Fruit fly (Drosophila melanogaster): ENCODE measurements around the gene Bgb.

Bgb gene

DNA sequence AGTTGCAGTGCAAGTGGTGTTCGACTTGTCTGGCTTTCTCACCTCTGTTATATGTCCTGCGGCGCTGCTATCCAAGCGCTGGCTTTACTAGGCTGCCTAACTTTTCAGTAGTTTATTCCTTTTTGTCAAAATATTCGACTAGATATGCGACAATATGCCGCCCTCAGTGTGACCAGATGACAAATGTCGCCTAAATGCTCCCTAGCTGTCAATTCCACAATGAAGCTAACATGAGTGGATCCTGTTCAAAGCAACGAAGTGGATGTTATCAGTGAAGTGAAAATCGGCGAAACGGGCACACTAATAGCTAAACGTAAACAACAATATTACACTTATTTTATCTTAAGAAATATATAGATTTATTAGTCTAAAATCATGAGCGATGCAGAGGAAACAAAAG, 25.4 kb downstream of the Bgb start, which contains the start of the genes Srrm234 and CG7974:
Srrm234 (minus strand) TSS at position 189 of the 400 bp plus-strand sequence.
CG7974 (plus strand) TSS at position 263 of the 400 bp plus-strand sequence.
- TF ChIP-seq CG10631 (GFP tag; optimal IDR thresholded peaks at IDR 0.05) (no peak), cyc (GFP tag; optimal IDR thresholded peaks at IDR 0.05) (no peak), vri (GFP tag; optimal IDR thresholded peaks at IDR 0.05) (no peak), achi (GFP tag; optimal IDR thresholded peaks at IDR 0.05) (peak; percentile 93), CG34406 (GFP tag; optimal IDR thresholded peaks at IDR 0.05) (no peak)

DNA sequence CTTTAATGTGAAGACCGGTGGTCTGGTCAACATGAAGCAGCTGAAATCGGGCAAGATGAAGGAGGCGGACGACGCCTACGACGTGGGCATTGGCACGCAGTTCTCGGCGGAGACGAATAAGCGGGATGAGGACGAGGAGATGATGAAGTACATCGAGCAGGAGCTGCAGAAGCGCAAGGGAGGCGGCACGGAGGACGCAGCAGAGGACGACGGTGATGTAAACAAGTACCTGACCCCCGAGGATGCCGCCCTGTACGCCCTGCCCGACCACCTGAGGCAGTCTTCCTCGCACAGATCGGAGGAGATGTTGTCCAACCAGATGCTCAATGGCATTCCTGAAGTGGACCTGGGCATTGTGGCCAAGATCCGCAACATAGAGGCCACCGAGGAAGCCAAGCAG, 26.0 kb downstream of the Bgb start:
- TF ChIP-seq dac (GFP tag; optimal IDR thresholded peaks at IDR 0.05) (no peak), ss (GFP tag; optimal IDR thresholded peaks at IDR 0.05) (no peak)

DNA sequence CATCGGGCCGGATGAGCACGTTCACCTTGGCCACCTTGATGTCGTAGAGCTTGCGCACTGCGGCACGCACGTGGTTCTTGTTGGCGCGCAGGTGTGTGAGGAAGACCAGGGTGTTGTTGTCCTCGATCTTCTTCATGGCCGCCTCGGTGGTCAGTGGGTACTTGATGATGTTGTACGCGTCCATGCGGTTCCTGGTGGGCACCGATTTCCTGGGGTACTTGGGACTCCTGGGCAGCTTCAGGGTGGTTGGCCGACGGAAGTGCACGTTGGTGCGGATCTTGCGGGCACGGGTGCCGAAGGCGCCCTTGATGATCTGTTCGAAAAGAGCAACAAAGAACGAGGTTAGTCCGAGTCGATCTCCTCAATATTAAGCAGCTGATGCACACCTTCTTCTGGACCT, 27.9 kb downstream of the Bgb start:
- no peak for TF ChIP-seq vri (GFP tag; optimal IDR thresholded peaks at IDR 0.05)
- no peak for TF ChIP-seq CG7368 (GFP tag; optimal IDR thresholded peaks at IDR 0.05)
- no peak for TF ChIP-seq Lpt (GFP tag; optimal IDR thresholded peaks at IDR 0.05)
- no peak for TF ChIP-seq CG11902 (GFP tag; optimal IDR thresholded peaks at IDR 0.05)
- no peak for TF ChIP-seq fd59A (GFP tag; optimal IDR thresholded peaks at IDR 0.05)
- no peak for TF ChIP-seq Eip75B (GFP tag; optimal IDR thresholded peaks at IDR 0.05)
- TF ChIP-seq CG10631 (GFP tag; optimal IDR thresholded peaks at IDR 0.05): no peak
- TF ChIP-seq cyc (GFP tag; optimal IDR thresholded peaks at IDR 0.05): no peak
- no peak for TF ChIP-seq Ets21C (GFP tag; optimal IDR thresholded peaks at IDR 0.05)
- TF ChIP-seq dac (GFP tag; optimal IDR thresholded peaks at IDR 0.05): no peak
- TF ChIP-seq fd85E (GFP tag; optimal IDR thresholded peaks at IDR 0.05): no peak
- no peak for TF ChIP-seq Sox14 (GFP tag; optimal IDR thresholded peaks at IDR 0.05)
- TF ChIP-seq CG9139 (GFP tag; optimal IDR thresholded peaks at IDR 0.05): no peak
- no peak for TF ChIP-seq CG11762 (GFP tag; optimal IDR thresholded peaks at IDR 0.05; ENCODE audit: insufficient read depth)
- no peak for TF ChIP-seq eg (GFP tag; IDR thresholded peaks at IDR 0.05)
- no peak for TF ChIP-seq svp (GFP tag)
- TF ChIP-seq Hr39 (GFP tag; optimal IDR thresholded peaks at IDR 0.05): no peak
- no peak for TF ChIP-seq Blimp-1 (GFP tag; optimal IDR thresholded peaks at IDR 0.05)
- no peak for TF ChIP-seq CG6792 (GFP tag; optimal IDR thresholded peaks at IDR 0.05)
- no peak for TF ChIP-seq CG1621 (tag; optimal IDR thresholded peaks at IDR 0.05)

DNA sequence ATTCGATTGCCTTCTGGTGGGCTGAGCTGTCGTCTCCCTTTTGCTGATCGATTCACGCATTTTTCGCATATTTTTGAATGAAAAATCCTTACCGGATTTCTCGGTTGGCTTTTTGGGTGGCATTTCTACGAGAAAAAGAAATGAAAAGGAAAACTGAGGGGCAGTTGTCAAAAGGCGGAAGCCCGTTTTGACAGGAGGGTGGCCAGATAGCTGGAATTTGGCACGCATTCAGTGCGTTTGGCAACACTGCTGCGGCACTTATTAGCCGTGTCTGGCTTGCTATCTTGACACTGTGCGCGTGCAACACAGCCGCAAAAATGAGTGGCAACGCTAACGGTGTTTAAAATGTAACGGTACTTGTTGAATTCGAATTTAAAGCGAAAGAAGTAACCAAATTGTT, 29.0 kb downstream of the Bgb start, which contains the start of gene RpL23A:
RpL23A (minus strand) TSS at position 151 of the 400 bp plus-strand sequence.
- TF ChIP-seq CG6854 (GFP tag; optimal IDR thresholded peaks at IDR 0.05): peak; percentile 89
- TF ChIP-seq eg (GFP tag; IDR thresholded peaks at IDR 0.05): peak; percentile 84
- TF ChIP-seq Eip75B (GFP tag; optimal IDR thresholded peaks at IDR 0.05): peak; percentile 85
- peak; percentile 74 for TF ChIP-seq net (GFP tag; optimal IDR thresholded peaks at IDR 0.05)
- peak; percentile 87 for TF ChIP-seq CG1621 (tag; optimal IDR thresholded peaks at IDR 0.05)
- peak; percentile 46; the same call in 1 of the 2 replicates for TF ChIP-seq Gug (GFP tag; IDR thresholded peaks at IDR 0.05)
- peak; percentile 79 for TF ChIP-seq Smox (GFP tag; optimal IDR thresholded peaks at IDR 0.05)
- peak; percentile 93 for TF ChIP-seq CG6163 (GFP tag; IDR thresholded peaks at IDR 0.05)
- peak; percentile 94 for TF ChIP-seq cyc (GFP tag; optimal IDR thresholded peaks at IDR 0.05)
- TF ChIP-seq CG3032 (tag; optimal IDR thresholded peaks at IDR 0.05): peak; percentile 76
- peak; percentile 73 for TF ChIP-seq CG6792 (GFP tag; optimal IDR thresholded peaks at IDR 0.05)
- TF ChIP-seq achi (GFP tag; optimal IDR thresholded peaks at IDR 0.05): peak; percentile 100
- TF ChIP-seq OdsH (GFP tag; optimal IDR thresholded peaks at IDR 0.05): peak; percentile 79
- TF ChIP-seq dsx (GFP tag; optimal IDR thresholded peaks at IDR 0.05; ENCODE audit: poor library complexity, severe bottlenecking): no peak
- TF ChIP-seq CG3919 (GFP tag; optimal IDR thresholded peaks at IDR 0.05): no peak
- no peak for TF ChIP-seq Hr38 (GFP tag; optimal IDR thresholded peaks at IDR 0.05)
- TF ChIP-seq Sox15 (GFP tag; optimal IDR thresholded peaks at IDR 0.05): peak; percentile 55
- peak; percentile 91 for TF ChIP-seq esn (GFP tag; optimal IDR thresholded peaks at IDR 0.05)
- peak; percentile 75 for TF ChIP-seq fd85E (GFP tag; optimal IDR thresholded peaks at IDR 0.05)
- TF ChIP-seq CG7368 (GFP tag; optimal IDR thresholded peaks at IDR 0.05): peak; percentile 85
- TF ChIP-seq CG4318 (GFP tag; optimal IDR thresholded peaks at IDR 0.05): no peak
- TF ChIP-seq CG8319 (GFP tag; optimal IDR thresholded peaks at IDR 0.05): peak; percentile 73
- peak; percentile 68 for TF ChIP-seq Sox14 (GFP tag; optimal IDR thresholded peaks at IDR 0.05)
- peak; percentile 92 for TF ChIP-seq lz (GFP tag; optimal IDR thresholded peaks at IDR 0.05)
- peak; percentile 39 for TF ChIP-seq Ets96B (tag; optimal IDR thresholded peaks at IDR 0.05)
- no peak for TF ChIP-seq vri (GFP tag; optimal IDR thresholded peaks at IDR 0.05)
- TF ChIP-seq salr (GFP tag; optimal IDR thresholded peaks at IDR 0.05): peak in 1 of 2 experiments; percentile 86
- TF ChIP-seq Met (GFP tag; optimal IDR thresholded peaks at IDR 0.05): peak; percentile 85
- peak; percentile 87 for TF ChIP-seq topi (GFP tag; optimal IDR thresholded peaks at IDR 0.05)
- TF ChIP-seq CG6808 (GFP tag; optimal IDR thresholded peaks at IDR 0.05): no peak
- TF ChIP-seq CG10631 (GFP tag; optimal IDR thresholded peaks at IDR 0.05): no peak
- TF ChIP-seq CG15336 (GFP tag; IDR thresholded peaks at IDR 0.05): no peak
- peak; percentile 81 for TF ChIP-seq CG11902 (GFP tag; optimal IDR thresholded peaks at IDR 0.05)
- TF ChIP-seq CG34406 (GFP tag; optimal IDR thresholded peaks at IDR 0.05): peak; percentile 58

Data from whole organism, prepupa.